Worm (Caenorhabditis elegans): ENCODE measurements around the gene C34C6.3.

The C34C6.3 gene

DNA sequence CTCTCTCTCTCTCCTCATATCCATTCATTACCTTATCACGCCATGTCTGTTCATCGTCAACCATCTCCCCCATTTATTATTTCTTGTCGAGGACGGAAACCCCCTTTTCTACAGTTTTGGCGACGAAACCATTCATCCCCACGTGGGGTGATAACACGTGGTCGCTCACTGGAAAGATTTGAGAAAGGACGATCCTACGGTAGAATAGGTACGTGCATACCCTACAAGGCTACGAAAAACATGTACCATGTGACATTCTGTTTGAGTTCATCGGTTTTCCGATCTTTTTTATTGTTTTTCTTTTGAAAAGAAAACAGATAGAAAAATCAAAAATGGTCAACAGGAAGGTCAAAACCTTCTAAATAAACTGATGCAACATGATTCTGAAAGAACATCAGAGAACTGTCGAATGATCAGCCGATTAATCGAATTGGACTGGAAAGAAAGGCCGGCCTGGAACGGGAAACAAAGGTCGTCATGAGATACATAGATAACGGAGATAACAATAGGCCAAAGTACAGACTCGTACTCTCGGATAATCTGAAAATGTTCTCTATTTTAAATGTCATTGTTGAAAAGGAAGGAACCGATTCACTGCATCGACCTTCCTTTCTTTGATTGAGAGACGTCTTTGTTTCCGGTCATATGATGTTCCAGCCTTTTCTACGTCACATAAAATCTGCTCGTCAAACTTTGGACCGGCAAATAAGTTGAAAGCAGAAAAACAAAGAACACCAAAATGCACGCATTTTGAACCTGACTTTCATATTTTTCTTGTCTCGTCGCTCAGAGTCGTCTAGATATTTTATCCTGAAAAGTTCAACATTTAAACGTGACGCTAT is 50.5 kb downstream of the C34C6.3 start:
- peak; percentile 95 for TF ChIP-seq nhr-21 (tag; optimal IDR thresholded peaks at IDR 0.05)
- peak; percentile 66 for TF ChIP-seq gmeb-1 (tag; optimal IDR thresholded peaks at IDR 0.05)
- peak in 1 of 2 experiments; percentile 72 for TF ChIP-seq lsy-2 (tag; optimal IDR thresholded peaks at IDR 0.05)
- TF ChIP-seq sem-4 (tag; optimal IDR thresholded peaks at IDR 0.05), result peak; percentile 16
- peak; percentile 58 for TF ChIP-seq nhr-129 (tag; optimal IDR thresholded peaks at IDR 0.05)
- TF ChIP-seq nhr-23 (tag; optimal IDR thresholded peaks at IDR 0.05), result no peak
- TF ChIP-seq fos-1 (tag; optimal IDR thresholded peaks at IDR 0.05), result peak; percentile 18
- peak; percentile 78 for TF ChIP-seq blmp-1 (tag; optimal IDR thresholded peaks at IDR 0.05; ENCODE audit: insufficient read depth)
- peak; percentile 43 for TF ChIP-seq crh-2 (tag; optimal IDR thresholded peaks at IDR 0.05)
- TF ChIP-seq F13H6.1 (tag; optimal IDR thresholded peaks at IDR 0.05), result peak; percentile 38
- TF ChIP-seq nhr-25 (tag; optimal IDR thresholded peaks at IDR 0.05), result peak; percentile 95
- TF ChIP-seq Y55F3AM.14 (GFP tag; optimal IDR thresholded peaks at IDR 0.05), result peak; percentile 73
- TF ChIP-seq egl-27 (tag; optimal IDR thresholded peaks at IDR 0.05), result peak; percentile 38
- TF ChIP-seq nhr-6 (tag; optimal IDR thresholded peaks at IDR 0.05), result peak; percentile 27
- no peak for TF ChIP-seq peb-1 (tag; optimal IDR thresholded peaks at IDR 0.05)
- peak; percentile 89 to 90 for TF ChIP-seq mdl-1 (tag; optimal IDR thresholded peaks at IDR 0.05)
- TF ChIP-seq C34F6.9 (tag; optimal IDR thresholded peaks at IDR 0.05), result peak; percentile 22
- TF ChIP-seq skn-1 (tag; optimal IDR thresholded peaks at IDR 0.05), result no peak
- TF ChIP-seq unc-55 (GFP tag; optimal IDR thresholded peaks at IDR 0.05), result no peak
- TF ChIP-seq mab-5 (tag; optimal IDR thresholded peaks at IDR 0.05), result peak; percentile 14
- peak; percentile 14 for TF ChIP-seq lin-13 (GFP tag; optimal IDR thresholded peaks at IDR 0.05)
- peak; percentile 98 for TF ChIP-seq sma-9 (GFP tag; optimal IDR thresholded peaks at IDR 0.05)
- no peak for TF ChIP-seq sma-9 (tag; optimal IDR thresholded peaks at IDR 0.05)
- TF ChIP-seq unc-39 (tag; optimal IDR thresholded peaks at IDR 0.05), result no peak
- TF ChIP-seq nhr-77 (tag; optimal IDR thresholded peaks at IDR 0.05), result no peak

- no peak for TF ChIP-seq nhr-129 (tag; optimal IDR thresholded peaks at IDR 0.05)
- peak; percentile 26 for TF ChIP-seq lin-11 (tag; optimal IDR thresholded peaks at IDR 0.05)
- peak; percentile 14 for TF ChIP-seq lin-13 (GFP tag; optimal IDR thresholded peaks at IDR 0.05)
- no peak for TF ChIP-seq ztf-1 (GFP tag; conservative IDR thresholded peaks at IDR 0.05)
- TF ChIP-seq nhr-25 (tag; optimal IDR thresholded peaks at IDR 0.05), result no peak
- TF ChIP-seq C34F6.9 (tag; optimal IDR thresholded peaks at IDR 0.05), result peak; percentile 34
- peak in 1 of 2 experiments; percentile 49 for TF ChIP-seq lsy-2 (tag; optimal IDR thresholded peaks at IDR 0.05)
- no peak for TF ChIP-seq nhr-77 (tag; optimal IDR thresholded peaks at IDR 0.05)
- no peak for TF ChIP-seq F13H6.1 (tag; optimal IDR thresholded peaks at IDR 0.05)
- TF ChIP-seq lin-39 (tag; optimal IDR thresholded peaks at IDR 0.05), result no peak
- TF ChIP-seq nhr-12 (tag; optimal IDR thresholded peaks at IDR 0.05), result no peak
- no peak for TF ChIP-seq nhr-237 (tag; optimal IDR thresholded peaks at IDR 0.05)
- TF ChIP-seq unc-62 (GFP tag; optimal IDR thresholded peaks at IDR 0.05), result no peak
- TF ChIP-seq nhr-10 (tag; optimal IDR thresholded peaks at IDR 0.05), result no peak
- TF ChIP-seq gmeb-1 (tag; optimal IDR thresholded peaks at IDR 0.05), result no peak
- TF ChIP-seq ZK546.5 (tag; optimal IDR thresholded peaks at IDR 0.05), result no peak
- no peak for TF ChIP-seq unc-55 (GFP tag; optimal IDR thresholded peaks at IDR 0.05)
- TF ChIP-seq dmd-4 (tag; optimal IDR thresholded peaks at IDR 0.05), result no peak
- no peak for TF ChIP-seq elt-3 (tag; optimal IDR thresholded peaks at IDR 0.05)
These were observed 51.3 kb downstream of the C34C6.3 start for ce11 chrII:8742972-8743371.

DNA sequence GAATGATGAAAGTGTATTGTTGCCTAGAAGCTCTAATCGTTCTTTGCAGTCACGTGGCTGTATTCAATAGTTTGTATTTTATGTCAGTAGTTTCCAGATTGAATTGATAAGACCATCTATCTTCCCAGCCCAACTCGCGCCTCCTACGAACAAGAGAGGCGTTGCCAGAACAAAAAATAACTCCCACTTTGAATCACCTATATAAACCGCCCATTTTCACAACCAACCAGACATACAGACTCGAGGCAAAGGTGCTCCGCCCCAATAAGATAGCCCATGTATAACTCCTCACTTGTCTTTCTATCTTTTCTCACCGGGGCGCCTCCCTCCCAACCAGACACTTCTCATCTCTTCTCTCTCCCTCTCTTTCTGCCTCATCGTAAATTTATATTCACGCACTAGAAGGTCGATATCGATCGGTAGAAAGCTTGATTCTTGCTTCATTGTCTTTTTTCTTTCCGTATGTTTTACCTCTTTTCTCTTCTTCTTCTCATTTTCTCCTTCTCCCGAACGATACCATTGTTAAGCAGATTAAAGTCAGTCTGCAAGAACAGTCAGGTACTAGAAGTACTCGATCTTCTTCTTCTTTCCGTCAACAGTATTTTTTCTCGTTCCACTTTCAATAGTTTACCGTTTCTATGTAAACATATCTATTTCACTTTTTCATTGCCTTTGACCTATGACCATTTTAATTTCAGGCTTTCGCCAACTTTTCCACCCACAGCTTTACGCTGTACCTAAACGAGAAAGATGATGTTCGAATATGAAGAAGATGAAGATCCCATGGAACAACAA is 51.9 kb downstream of the C34C6.3 start, which contains the start of gene mak-1:
Gene mak-1 (plus strand): TSS at position 693 of the 795 bp plus-strand sequence.
- peak; percentile 31 for TF ChIP-seq blmp-1 (tag; optimal IDR thresholded peaks at IDR 0.05; ENCODE audit: insufficient read depth)
- TF ChIP-seq unc-55 (GFP tag; optimal IDR thresholded peaks at IDR 0.05), result no peak
- TF ChIP-seq ama-1 (optimal IDR thresholded peaks at IDR 0.05), result peak; percentile 92
- peak; percentile 58 for TF ChIP-seq nhr-129 (tag; optimal IDR thresholded peaks at IDR 0.05)
- no peak for TF ChIP-seq ztf-4 (tag; optimal IDR thresholded peaks at IDR 0.05)
- no peak for TF ChIP-seq nhr-12 (tag; optimal IDR thresholded peaks at IDR 0.05)
- TF ChIP-seq nhr-237 (tag; optimal IDR thresholded peaks at IDR 0.05), result no peak
- TF ChIP-seq gmeb-1 (tag; optimal IDR thresholded peaks at IDR 0.05), result peak; percentile 19
- TF ChIP-seq nhr-25 (tag; optimal IDR thresholded peaks at IDR 0.05), result peak; percentile 67
- TF ChIP-seq F13H6.1 (tag; optimal IDR thresholded peaks at IDR 0.05), result peak; percentile 51
- no peak for TF ChIP-seq snpc-4 (tag; optimal IDR thresholded peaks at IDR 0.05)
- TF ChIP-seq sma-9 (GFP tag; optimal IDR thresholded peaks at IDR 0.05), result peak; percentile 92
- no peak for TF ChIP-seq sma-9 (tag; optimal IDR thresholded peaks at IDR 0.05)
- TF ChIP-seq lin-13 (GFP tag; optimal IDR thresholded peaks at IDR 0.05), result peak; percentile 44
- TF ChIP-seq nhr-21 (tag; optimal IDR thresholded peaks at IDR 0.05), result peak; percentile 37
- TF ChIP-seq mdl-1 (tag; optimal IDR thresholded peaks at IDR 0.05), result peak; percentile 11 to 28
- TF ChIP-seq peb-1 (tag; optimal IDR thresholded peaks at IDR 0.05), result no peak
- TF ChIP-seq lin-39 (tag; optimal IDR thresholded peaks at IDR 0.05), result no peak
